Worm (Caenorhabditis elegans) whole organism, L4/young adult: ENCODE data around the gene srh-192.
"Not testable (repeated sequence)": the region's sequence is repeated elsewhere in the genome, so short reads cannot be mapped to it uniquely, and the experiment has no call there.

Source experiments
- W03F9.2 ChIP-seq: fragments of 150-350 bp; optimal IDR thresholded peaks from 2 replicates; lab custom pipeline; 2014; ENCODE audit warnings: missing biosample characterization, missing genetic modification characterization
- dao-5 ChIP-seq: sonication (generic microtip); optimal IDR thresholded peaks from 2 replicates; lab custom pipeline; 2016; ENCODE audit warnings: missing genotype, missing genetic modification characterization, moderate library complexity, missing compliant biosample characterization
- him-1 ChIP-seq: sonication (generic microtip); optimal IDR thresholded peaks from 2 replicates; lab custom pipeline; 2016; ENCODE audit warnings: missing genotype, missing genetic modification reagents, missing genetic modification characterization, missing compliant biosample characterization

Gene srh-192

DNA sequence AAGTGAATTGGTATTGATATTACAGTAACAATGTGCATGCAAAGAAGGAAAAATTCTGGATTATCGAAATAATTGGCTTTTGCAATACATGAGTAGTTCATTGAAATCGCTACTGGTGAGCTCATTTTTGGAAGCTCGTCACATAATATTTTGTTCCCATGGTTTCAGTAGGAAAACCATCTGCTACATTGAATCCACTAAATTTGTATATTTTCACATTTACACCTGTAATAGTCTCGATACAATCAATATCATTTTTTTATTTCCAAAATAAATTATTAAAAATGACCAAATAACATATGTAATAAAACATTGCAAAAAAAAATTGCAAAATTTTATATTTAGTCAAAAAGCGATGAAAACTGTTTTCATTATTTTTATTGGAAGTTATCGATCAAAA, at the start of gene srh-192:
Gene srh-192 (minus strand): TSS at position 101 of the 400 bp plus-strand sequence.
- TF ChIP-seq dao-5 (tag; lab: Kevin White, UChicago), result no peak

DNA sequence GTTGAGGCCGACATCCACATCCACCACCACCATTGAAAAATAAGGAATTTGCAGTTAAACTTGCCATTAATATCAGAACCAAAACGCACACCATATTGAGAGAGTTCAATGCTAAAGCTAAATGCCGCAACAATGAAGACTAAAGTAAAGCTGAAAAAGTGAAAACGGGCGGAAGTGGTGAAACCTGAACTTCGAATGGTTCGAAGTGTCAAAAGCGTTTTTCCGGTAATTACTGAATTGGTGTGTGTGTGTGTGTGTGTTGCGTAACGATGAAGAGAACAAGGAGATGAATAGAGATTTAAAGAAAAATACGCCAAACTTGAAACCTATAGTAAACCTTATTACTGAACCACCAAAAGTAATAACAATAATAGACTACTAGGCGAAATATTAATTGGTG, 49.6 kb upstream of the srh-192 start, which contains the start of gene grl-13:
Gene grl-13 (minus strand): TSS at position 101 of the 400 bp plus-strand sequence.
- TF ChIP-seq dao-5 (tag; lab: Kevin White, UChicago) (no peak), W03F9.2 (tag; lab: Kevin White, UChicago) (no peak), him-1 (no peak)

DNA sequence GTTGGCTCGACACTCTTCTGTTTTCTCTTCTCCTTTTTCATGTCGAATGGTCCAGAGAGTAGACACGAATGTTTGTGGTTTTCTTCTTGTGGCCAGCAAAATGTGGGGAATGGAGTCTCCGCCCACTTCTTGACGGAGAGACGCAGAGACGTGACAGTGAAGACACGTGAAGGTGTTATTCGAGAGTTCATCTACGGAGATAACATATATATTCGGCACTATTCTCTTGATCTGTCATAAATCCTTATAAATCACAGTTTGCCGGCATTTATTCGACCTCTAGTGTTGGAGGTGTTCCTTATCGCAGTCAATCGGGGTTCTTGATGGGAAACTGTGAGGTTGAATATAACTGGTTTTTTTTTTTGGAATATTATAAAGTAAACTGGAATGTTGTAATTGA, 46.5 kb upstream of the srh-192 start, which contains the start of gene F32D1.3:
Gene F32D1.3 (minus strand): TSS at position 65 of the 400 bp plus-strand sequence.
- TF ChIP-seq dao-5 (tag; lab: Kevin White, UChicago) (no peak), him-1 (no peak), W03F9.2 (tag; lab: Kevin White, UChicago) (no peak)

DNA sequence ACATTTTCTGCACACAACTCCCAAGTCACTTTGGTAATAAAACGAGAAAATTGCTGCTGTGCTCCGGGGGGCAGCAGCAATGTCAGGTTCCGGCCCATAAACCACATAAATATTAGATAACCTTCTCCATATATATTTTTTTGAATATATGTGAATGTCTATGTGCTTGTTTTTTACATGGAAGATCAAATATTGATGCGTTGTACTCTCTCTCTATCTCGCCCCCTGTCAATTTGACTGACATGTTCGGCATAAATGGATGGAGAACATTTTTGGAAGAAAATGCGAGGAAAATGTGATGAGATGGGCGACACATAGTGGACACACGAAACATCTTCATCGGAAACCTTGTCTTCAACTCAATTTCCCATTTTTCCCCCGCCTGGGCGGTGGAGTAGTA, 45.1 kb upstream of the srh-192 start:
- no peak for TF ChIP-seq dao-5 (tag; lab: Kevin White, UChicago)
- TF ChIP-seq him-1, result no peak
- TF ChIP-seq W03F9.2 (tag; lab: Kevin White, UChicago), result no peak

DNA sequence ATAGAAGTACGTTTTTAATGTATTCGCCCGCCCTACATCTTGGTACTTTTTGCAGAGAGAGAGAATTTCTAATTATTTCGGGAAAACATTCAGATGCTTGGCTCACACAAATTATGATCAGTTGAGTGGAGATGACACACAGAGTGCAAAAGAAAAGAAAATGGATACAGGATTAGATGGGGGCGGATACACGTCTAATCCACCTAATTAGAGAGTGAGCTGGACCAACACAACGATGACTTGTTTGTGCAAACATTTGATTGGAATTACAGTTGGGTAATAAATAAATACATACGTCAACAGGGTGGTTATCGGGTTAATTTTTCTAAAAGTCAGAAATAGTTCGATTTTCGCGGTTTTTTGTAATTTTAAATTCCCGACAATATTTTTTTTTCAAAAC, 44.2 kb upstream of the srh-192 start:
- TF ChIP-seq dao-5 (tag; lab: Kevin White, UChicago) (no peak), him-1 (no peak), W03F9.2 (tag; lab: Kevin White, UChicago) (no peak)

DNA sequence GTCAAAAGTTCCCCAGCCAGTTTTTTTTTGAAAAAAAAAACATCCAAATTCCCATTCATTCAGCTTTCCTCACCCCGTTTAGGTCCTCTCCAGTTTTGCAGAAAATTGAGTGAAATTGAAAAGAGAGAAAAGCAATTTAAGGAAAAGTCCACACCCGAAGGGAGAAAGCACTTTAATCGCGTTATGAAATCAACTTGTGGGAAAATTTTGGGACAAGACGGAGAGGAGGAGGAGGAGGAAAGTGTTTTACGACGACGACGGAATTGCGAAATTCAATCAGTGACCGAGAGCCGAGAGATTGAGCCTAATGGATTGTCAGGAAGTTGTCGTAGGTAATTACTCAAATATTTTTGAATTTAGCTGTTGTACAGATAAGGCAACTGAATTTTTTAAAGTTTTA, 42.4 kb upstream of the srh-192 start:
- TF ChIP-seq him-1, result no peak
- no peak for TF ChIP-seq W03F9.2 (tag; lab: Kevin White, UChicago)

DNA sequence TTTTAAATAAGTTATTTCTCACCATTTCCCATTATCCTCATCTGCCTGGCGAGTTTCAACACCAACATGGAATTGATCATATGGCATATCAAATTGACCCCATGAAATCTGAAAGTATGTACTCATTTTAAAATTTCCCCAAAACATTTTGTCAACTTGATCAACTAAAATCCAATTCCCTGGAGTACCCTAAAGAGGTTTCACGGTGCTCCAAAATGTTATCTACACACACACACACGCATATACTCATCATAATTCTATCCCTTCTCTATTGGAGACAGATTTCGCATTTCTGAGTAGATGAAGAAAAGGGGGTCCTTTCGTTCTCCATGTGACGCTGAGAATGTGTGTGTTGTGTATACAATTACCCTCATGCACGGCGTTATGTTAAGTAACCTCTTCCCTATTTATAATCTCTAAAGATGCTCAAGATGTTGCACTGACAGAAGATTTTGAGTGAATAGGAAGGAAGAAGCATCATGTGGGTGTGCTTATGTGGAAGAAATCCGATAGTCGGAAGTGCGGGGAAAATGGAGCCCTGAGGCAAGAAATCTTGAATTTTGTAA, 41.2 kb upstream of the srh-192 start:
- TF ChIP-seq dao-5 (tag; lab: Kevin White, UChicago) (no peak), W03F9.2 (tag; lab: Kevin White, UChicago) (no peak), him-1 (no peak)

DNA sequence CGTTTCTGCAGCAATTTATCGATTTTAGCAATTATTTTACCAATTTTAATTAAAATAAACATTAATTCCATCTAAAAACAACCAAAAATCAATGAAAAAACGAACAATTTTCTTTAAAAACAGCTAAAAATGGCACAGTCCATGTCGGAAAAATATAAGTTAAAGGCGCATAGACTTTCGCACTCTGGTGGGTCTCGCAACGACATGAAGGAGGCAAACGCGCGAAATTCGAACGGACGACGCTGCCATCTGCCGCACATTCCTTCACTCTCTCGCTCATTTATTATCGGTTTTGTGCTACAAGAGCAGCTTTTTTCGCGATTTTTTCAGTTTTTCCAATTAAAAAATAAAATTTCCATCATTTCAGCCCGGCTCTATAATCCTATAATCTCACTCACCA, 31.8 kb upstream of the srh-192 start, which contains the start of gene mcm-7:
Gene mcm-7 (plus strand): TSS at position 368 of the 400 bp plus-strand sequence.
- TF ChIP-seq W03F9.2 (tag; lab: Kevin White, UChicago), result no peak
- TF ChIP-seq dao-5 (tag; lab: Kevin White, UChicago), result no peak
- no peak for TF ChIP-seq him-1

DNA sequence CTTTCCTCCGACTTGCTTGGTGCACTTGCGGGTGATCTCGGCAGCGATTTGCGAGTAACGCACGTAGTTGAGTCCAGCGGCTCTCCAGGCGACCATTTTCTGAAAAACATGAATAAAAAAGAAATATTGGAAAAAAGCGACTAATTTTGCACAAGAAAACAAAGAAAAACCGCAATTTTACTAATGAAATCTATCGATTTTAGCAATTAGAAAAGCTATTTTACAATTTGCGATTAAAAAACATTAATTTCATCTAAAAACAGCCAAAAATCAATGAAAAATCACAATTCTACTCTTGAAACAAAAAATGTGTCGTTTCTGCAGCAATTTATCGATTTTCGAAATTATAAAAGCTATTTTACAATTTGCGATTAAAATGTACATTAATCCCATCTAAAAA, 31.4 kb upstream of the srh-192 start, which contains the start of gene hpo-18:
Gene hpo-18 (minus strand): TSS at position 101 of the 400 bp plus-strand sequence.
- TF ChIP-seq him-1, result no peak
- no peak for TF ChIP-seq dao-5 (tag; lab: Kevin White, UChicago)
- no peak for TF ChIP-seq W03F9.2 (tag; lab: Kevin White, UChicago)

DNA sequence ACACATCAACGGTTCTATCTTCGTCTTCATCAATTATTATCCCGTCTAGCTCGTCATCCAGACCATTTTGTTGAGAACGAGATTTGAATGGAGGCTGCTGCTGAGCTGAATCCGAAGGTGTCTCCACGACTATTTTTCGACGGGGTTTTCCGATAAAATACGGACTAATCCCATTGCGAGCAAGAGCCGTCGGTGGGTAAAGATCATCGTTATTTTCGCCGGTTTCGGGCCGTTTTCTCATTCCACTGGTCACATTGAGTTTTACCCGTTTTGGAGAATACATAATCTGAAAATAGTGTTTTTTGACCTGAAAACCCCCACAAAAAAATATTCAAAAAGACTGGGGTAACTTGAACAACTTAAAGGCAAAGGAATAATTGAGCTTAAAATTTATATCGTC, 30.8 kb upstream of the srh-192 start, which contains the start of gene figl-1:
Gene figl-1 (minus strand): TSS at position 286 of the 400 bp plus-strand sequence.
- TF ChIP-seq dao-5 (tag; lab: Kevin White, UChicago), result no peak
- TF ChIP-seq W03F9.2 (tag; lab: Kevin White, UChicago), result no peak
- TF ChIP-seq him-1, result no peak

DNA sequence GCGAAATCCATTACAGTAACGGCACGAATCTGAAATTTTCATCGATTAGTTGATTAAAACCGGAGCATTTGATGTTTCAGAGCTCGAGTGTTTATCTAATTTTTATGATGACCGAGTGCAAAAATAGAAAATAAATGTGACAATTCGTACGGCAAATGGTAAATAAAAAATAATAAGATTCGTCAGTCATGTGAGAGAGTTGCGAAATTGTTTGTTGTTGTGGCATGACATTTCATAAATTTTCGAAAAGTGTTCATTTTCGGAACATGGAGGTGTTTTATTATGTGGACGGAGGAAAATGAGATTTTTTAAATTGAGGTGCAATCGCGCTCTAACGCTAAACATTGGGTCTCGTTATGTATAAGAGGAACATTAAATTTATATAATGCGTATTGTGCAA, 26.8 kb upstream of the srh-192 start:
- TF ChIP-seq dao-5 (tag; lab: Kevin White, UChicago) (no peak), W03F9.2 (tag; lab: Kevin White, UChicago) (no peak), him-1 (no peak)

DNA sequence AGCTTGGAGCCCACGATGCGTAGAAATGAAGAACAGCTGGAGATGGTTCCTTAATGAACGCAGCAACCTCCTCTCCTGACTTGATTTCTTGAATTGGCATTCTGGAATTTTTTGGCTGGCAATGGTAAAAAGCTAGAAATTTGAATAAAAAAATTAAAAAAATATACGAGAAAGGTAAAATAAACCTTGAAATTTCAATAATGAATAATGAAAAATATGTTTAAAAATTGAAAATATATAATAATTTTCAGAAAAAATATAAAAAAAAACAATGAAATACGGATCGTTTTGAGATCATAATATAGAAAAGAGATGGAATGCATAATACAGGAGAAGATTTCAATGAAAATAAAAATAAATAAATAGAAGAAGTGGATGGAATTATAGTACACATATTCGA, 26.3 kb upstream of the srh-192 start, which contains the start of gene glrx-3:
Gene glrx-3 (minus strand): TSS at position 101 of the 400 bp plus-strand sequence.
- TF ChIP-seq W03F9.2 (tag; lab: Kevin White, UChicago) (no peak), him-1 (no peak), dao-5 (tag; lab: Kevin White, UChicago) (no peak)

DNA sequence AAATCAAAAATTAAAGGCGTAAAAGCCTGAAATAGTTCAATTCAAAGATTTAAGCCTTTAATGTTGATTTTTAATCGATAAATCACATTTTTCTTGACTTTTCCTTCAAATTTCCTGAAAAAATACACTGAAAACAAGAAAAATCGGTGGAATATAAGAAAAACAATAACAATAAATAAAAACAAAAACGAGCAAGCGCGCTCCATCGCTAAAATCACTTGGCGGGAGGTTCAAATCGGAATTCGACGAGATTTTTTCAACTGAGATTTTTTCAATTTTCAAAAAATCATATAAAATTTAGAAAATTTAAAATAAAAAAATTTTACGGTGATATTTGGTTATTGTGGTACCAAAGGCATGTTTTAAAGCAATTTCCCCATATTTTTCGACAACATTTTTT, 24.5 kb upstream of the srh-192 start:
- TF ChIP-seq W03F9.2 (tag; lab: Kevin White, UChicago) (no peak), dao-5 (tag; lab: Kevin White, UChicago) (no peak)

DNA sequence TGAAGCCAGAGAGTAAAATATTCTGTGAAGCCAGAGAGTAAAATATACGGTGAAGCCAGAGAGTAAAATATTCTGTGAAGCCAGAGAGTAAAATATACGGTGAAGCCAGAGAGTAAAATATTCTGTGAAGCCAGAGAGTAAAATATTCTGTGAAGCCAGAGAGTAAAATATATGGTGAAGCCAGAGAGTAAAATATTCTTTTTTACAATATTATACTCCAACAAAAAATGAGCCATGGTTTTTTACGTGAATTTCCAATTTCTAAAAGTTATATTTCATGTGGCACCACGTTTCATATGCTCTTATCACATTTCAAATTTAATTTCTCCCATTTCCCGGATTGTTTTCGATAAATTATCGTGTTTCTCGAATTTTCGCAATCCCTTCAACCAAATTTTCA, 21.5 kb upstream of the srh-192 start, which contains the start of gene irld-1:
Gene irld-1 (plus strand): TSS at position 301 of the 400 bp plus-strand sequence.
- TF ChIP-seq dao-5 (tag; lab: Kevin White, UChicago); W03F9.2 (tag; lab: Kevin White, UChicago); him-1: not testable (repeated sequence)

DNA sequence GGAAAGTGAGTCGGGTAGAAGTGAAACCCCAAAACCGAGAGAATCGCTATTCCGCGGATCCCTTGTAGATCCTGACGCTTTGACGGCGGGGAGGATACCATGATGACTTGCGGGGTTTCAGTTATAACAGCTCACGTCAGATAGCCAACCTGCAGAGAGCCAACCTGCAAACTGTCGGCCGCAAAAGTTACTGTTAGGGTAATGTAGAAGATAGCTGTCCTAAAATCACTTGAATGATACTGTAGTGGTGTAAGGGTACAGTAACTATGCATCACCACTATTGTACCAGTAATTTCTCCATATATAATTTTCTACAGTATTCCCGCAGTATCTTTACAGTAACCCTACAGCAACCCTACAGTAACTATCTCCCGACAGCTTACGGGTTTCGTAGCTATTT, 17.5 kb upstream of the srh-192 start, which contains the start of gene oac-12:
Gene oac-12 (minus strand): TSS at position 101 of the 400 bp plus-strand sequence.
- no peak for TF ChIP-seq dao-5 (tag; lab: Kevin White, UChicago)
- no peak for TF ChIP-seq W03F9.2 (tag; lab: Kevin White, UChicago)
- TF ChIP-seq him-1, result no peak
